Fruit fly (Drosophila melanogaster) whole organism, prepupa: ENCODE data around the gene CG33689.

Source experiments
- Blimp-1 ChIP-seq: fragments of 200-800 bp; sonication (Bioruptor generic); optimal IDR thresholded peaks from 3 replicates; lab custom pipeline; 2017; ENCODE audit warnings: missing biosample characterization, missing genetic modification characterization, mild to moderate bottlenecking, moderate library complexity, missing genetic modification reagents
- CG10631 ChIP-seq: fragments of 200-800 bp; sonication (Bioruptor generic); optimal IDR thresholded peaks from 2 replicates; lab custom pipeline; 2016; ENCODE audit warnings: missing biosample characterization, missing genetic modification characterization
- CG10669 ChIP-seq: fragments of 200-800 bp; sonication (Bioruptor generic); optimal IDR thresholded peaks from 3 replicates; lab custom pipeline; 2018; ENCODE audit warnings: missing biosample characterization, mild to moderate bottlenecking, missing genetic modification characterization, moderate library complexity
- CG11762 ChIP-seq: fragments of 200-800 bp; sonication (Bioruptor generic); optimal IDR thresholded peaks from 3 replicates; lab custom pipeline; 2016; ENCODE audit warnings: missing biosample characterization, missing genetic modification characterization; ENCODE audit not compliant: insufficient read depth
- CG15336 ChIP-seq: fragments of 200-800 bp; sonication (Bioruptor generic); IDR thresholded peaks from 2 replicates; pipeline ENCODE4 v1.3.6; 2022; ENCODE audit warnings: missing biosample characterization, missing genetic modification characterization
- CG3032 ChIP-seq: fragments of 200-800 bp; optimal IDR thresholded peaks from 2 replicates; lab custom pipeline; 2019; ENCODE audit warnings: missing biosample characterization, mild to moderate bottlenecking, missing genetic modification characterization, moderate library complexity
- CG31627 ChIP-seq: fragments of 200-800 bp; sonication (Bioruptor generic); optimal IDR thresholded peaks from 3 replicates; lab custom pipeline; 2016; ENCODE audit warnings: missing biosample characterization, missing genetic modification characterization
- CG32006 ChIP-seq: fragments of 200-800 bp; sonication (Bioruptor generic); optimal IDR thresholded peaks from 3 replicates; lab custom pipeline; 2017; ENCODE audit warnings: missing biosample characterization, mild to moderate bottlenecking, missing genetic modification characterization
- CG34406 ChIP-seq: fragments of 200-800 bp; sonication (Bioruptor generic); optimal IDR thresholded peaks from 3 replicates; lab custom pipeline; 2016; ENCODE audit warnings: missing biosample characterization, missing genetic modification characterization
- CG3919 ChIP-seq: fragments of 200-800 bp; sonication (Bioruptor generic); optimal IDR thresholded peaks from 3 replicates; lab custom pipeline; 2016; ENCODE audit warnings: missing biosample characterization, missing genetic modification characterization
- CG4318 ChIP-seq: fragments of 200-800 bp; sonication (Bioruptor generic); optimal IDR thresholded peaks from 3 replicates; lab custom pipeline; 2017; ENCODE audit warnings: missing biosample characterization, mild to moderate bottlenecking, missing genetic modification characterization
- CG6163 ChIP-seq: fragments of 200-800 bp; sonication (Bioruptor generic); IDR thresholded peaks from 3 replicates; pipeline ENCODE4 v1.3.6; 2022; ENCODE audit warnings: missing biosample characterization, missing genetic modification characterization
- CG6792 ChIP-seq: fragments of 200-800 bp; sonication (Bioruptor generic); optimal IDR thresholded peaks from 3 replicates; lab custom pipeline; 2016; ENCODE audit warnings: missing biosample characterization, missing genetic modification characterization
- CG6808 ChIP-seq: fragments of 200-800 bp; sonication (Bioruptor generic); optimal IDR thresholded peaks from 3 replicates; lab custom pipeline; 2017; ENCODE audit warnings: missing biosample characterization, missing genetic modification characterization, mild to moderate bottlenecking, moderate library complexity, missing genetic modification reagents
- CG6854 ChIP-seq: fragments of 200-800 bp; sonication (Bioruptor generic); optimal IDR thresholded peaks from 2 replicates; lab custom pipeline; 2017; ENCODE audit warnings: missing biosample characterization, mild to moderate bottlenecking, missing genetic modification characterization
- CG7368 ChIP-seq: fragments of 200-800 bp; sonication (Bioruptor generic); optimal IDR thresholded peaks from 3 replicates; lab custom pipeline; 2016; ENCODE audit warnings: missing biosample characterization, missing genetic modification characterization
- CG8319 ChIP-seq: fragments of 200-800 bp; sonication (Bioruptor generic); optimal IDR thresholded peaks from 3 replicates; lab custom pipeline; 2016; ENCODE audit warnings: missing biosample characterization, missing genetic modification characterization
- CG8632 ChIP-seq: fragments of 200-800 bp; sonication (Bioruptor generic); optimal IDR thresholded peaks from 3 replicates; lab custom pipeline; 2016; ENCODE audit warnings: missing biosample characterization, missing genetic modification characterization
- Eip75B ChIP-seq: fragments of 200-800 bp; sonication (Bioruptor generic); optimal IDR thresholded peaks from 3 replicates; lab custom pipeline; 2016; ENCODE audit warnings: missing biosample characterization, missing genetic modification characterization
- Eip78C ChIP-seq: fragments of 200-800 bp; sonication (Bioruptor generic); peaks from one replicate; lab custom pipeline; 2016; ENCODE audit warnings: missing biosample characterization, missing genetic modification characterization
- Gug ChIP-seq: fragments of 200-800 bp; sonication (Bioruptor generic); IDR thresholded peaks from 2 replicates; pipeline ENCODE4 v1.3.6; 2022; ENCODE audit warnings: missing biosample characterization, missing genetic modification characterization
- Hr39 ChIP-seq: fragments of 200-800 bp; sonication (Bioruptor generic); optimal IDR thresholded peaks from 2 replicates; lab custom pipeline; 2016; ENCODE audit warnings: missing biosample characterization, missing genetic modification characterization
- Hr4 ChIP-seq: fragments of 200-800 bp; sonication (Bioruptor generic); optimal IDR thresholded peaks from 3 replicates; lab custom pipeline; 2016; ENCODE audit warnings: missing biosample characterization, missing genetic modification characterization
- Met ChIP-seq: fragments of 200-800 bp; sonication (Bioruptor generic); optimal IDR thresholded peaks from 3 replicates; lab custom pipeline; 2016; ENCODE audit warnings: missing biosample characterization, missing genetic modification characterization
- OdsH ChIP-seq: fragments of 200-800 bp; sonication (Bioruptor generic); optimal IDR thresholded peaks from 3 replicates; lab custom pipeline; 2016; ENCODE audit warnings: missing biosample characterization, missing genetic modification characterization
- Smox ChIP-seq: fragments of 200-800 bp; sonication (Bioruptor generic); optimal IDR thresholded peaks from 3 replicates; lab custom pipeline; 2016; ENCODE audit warnings: missing biosample characterization, missing genetic modification characterization
- Sox102F ChIP-seq: fragments of 200-800 bp; sonication (Bioruptor generic); optimal IDR thresholded peaks from 2 replicates; lab custom pipeline; 2016; ENCODE audit warnings: missing biosample characterization, mild to moderate bottlenecking, missing genetic modification characterization
- Sox15 ChIP-seq: fragments of 200-800 bp; sonication (Bioruptor generic); optimal IDR thresholded peaks from 3 replicates; lab custom pipeline; 2016; ENCODE audit warnings: missing biosample characterization, missing genetic modification characterization
- achi ChIP-seq: fragments of 200-800 bp; sonication (Bioruptor generic); optimal IDR thresholded peaks from 3 replicates; lab custom pipeline; 2016; ENCODE audit warnings: missing biosample characterization, missing genetic modification characterization
- cyc ChIP-seq: fragments of 200-800 bp; sonication (Bioruptor generic); optimal IDR thresholded peaks from 3 replicates; lab custom pipeline; 2016; ENCODE audit warnings: missing biosample characterization, missing genetic modification characterization
- dac ChIP-seq: fragments of 200-800 bp; sonication (Bioruptor generic); optimal IDR thresholded peaks from 2 replicates; lab custom pipeline; 2017; ENCODE audit warnings: missing biosample characterization, mild to moderate bottlenecking, missing genetic modification characterization
- eg ChIP-seq: fragments of 200-800 bp; sonication (Bioruptor generic); IDR thresholded peaks from 3 replicates; pipeline ENCODE4 v1.3.6; 2022; ENCODE audit warnings: missing biosample characterization, missing genetic modification characterization
- esn ChIP-seq: fragments of 200-800 bp; sonication (Bioruptor generic); optimal IDR thresholded peaks from 2 replicates; lab custom pipeline; 2016; ENCODE audit warnings: missing biosample characterization, mild to moderate bottlenecking, missing genetic modification characterization, moderate library complexity
- fd59A ChIP-seq: fragments of 200-800 bp; sonication (Bioruptor generic); optimal IDR thresholded peaks from 2 replicates; lab custom pipeline; 2017; ENCODE audit warnings: missing biosample characterization, mild to moderate bottlenecking, missing genetic modification characterization, missing genetic modification reagents
- lz ChIP-seq: fragments of 200-800 bp; sonication (Bioruptor generic); optimal IDR thresholded peaks from 3 replicates; lab custom pipeline; 2016; ENCODE audit warnings: missing biosample characterization, missing genetic modification characterization
- net ChIP-seq: fragments of 200-800 bp; sonication (Bioruptor generic); optimal IDR thresholded peaks from 3 replicates; lab custom pipeline; 2016; ENCODE audit warnings: missing biosample characterization, missing genetic modification characterization
- pdm3 ChIP-seq: fragments of 200-800 bp; sonication (Bioruptor generic); optimal IDR thresholded peaks from 3 replicates; lab custom pipeline; 2016; ENCODE audit warnings: missing biosample characterization, missing genetic modification characterization
- salr ChIP-seq, 2 experiments: fragments of 200-800 bp; sonication (Bioruptor generic); optimal IDR thresholded peaks; 3 replicates each; lab custom pipeline; 2016 to 2018; ENCODE audit warnings: missing biosample characterization in 2 of 2, missing genetic modification characterization in 2 of 2, mild to moderate bottlenecking in 1 of 2
- spab ChIP-seq: fragments of 200-800 bp; sonication (Bioruptor generic); optimal IDR thresholded peaks from 2 replicates; lab custom pipeline; 2017; ENCODE audit warnings: missing biosample characterization, mild to moderate bottlenecking, missing genetic modification characterization, missing genetic modification reagents
- ss ChIP-seq, 2 experiments: fragments of 200-800 bp; sonication (Bioruptor generic); optimal IDR thresholded peaks; 2 replicates in 1 of 2; 3 replicates in 1 of 2; lab custom pipeline; 2017 to 2018; ENCODE audit warnings: mild to moderate bottlenecking in 2 of 2, missing biosample characterization in 2 of 2, missing genetic modification characterization in 2 of 2, moderate library complexity in 1 of 2
- svp ChIP-seq: fragments of 200-800 bp; sonication (Bioruptor generic); peaks from one replicate; lab custom pipeline; 2016; ENCODE audit warnings: missing biosample characterization, missing genetic modification characterization
- vri ChIP-seq: fragments of 200-800 bp; sonication (Bioruptor generic); optimal IDR thresholded peaks from 3 replicates; lab custom pipeline; 2016; ENCODE audit warnings: missing biosample characterization, mild to moderate bottlenecking, missing genetic modification characterization

Gene CG33689

DNA sequence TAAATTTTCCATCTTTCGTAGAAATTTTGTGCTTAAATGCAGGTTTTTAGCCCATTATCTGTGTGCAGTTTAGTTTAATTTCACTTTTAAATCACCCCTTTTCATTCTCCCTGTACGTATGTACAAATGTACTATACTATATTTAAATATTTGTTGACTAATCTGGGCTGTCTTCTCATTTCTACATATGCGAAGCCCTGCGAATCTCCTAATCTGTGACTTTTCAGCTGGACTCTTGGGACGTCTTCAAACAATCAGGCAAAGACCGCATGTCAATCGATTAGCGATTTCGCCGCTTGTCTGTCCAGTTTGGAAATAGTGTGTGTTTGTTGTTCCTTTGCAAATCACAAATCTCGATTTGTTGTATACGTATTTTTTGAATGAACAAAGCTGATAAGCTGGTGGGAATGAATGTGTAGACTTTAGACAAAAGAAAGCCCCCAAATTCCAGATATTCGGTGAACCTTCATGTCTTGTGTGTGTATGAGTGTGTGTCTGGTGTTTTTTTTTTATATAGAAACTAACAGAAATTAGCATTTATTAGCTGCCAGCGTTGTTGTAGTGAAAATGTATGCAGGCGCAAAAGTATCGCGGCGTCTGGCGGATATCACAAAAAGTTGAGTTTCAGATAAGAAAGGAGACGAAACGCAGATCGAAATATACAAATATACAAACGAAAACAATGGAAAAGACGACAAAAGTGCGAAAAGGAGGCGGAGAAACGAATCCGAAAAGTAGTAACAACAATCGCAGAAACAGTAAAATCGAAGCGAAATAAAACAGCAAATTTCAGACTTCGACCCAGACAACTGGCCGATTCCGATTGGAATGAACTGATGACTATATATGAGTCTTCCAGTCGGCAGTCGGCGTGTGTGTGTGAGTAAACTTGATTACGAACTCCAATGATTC is 40.6 kb upstream of the CG33689 start:
- no peak for TF ChIP-seq Sox15 (GFP tag; lab: Kevin White, UChicago)
- no peak for TF ChIP-seq cyc (GFP tag; lab: Kevin White, UChicago)
- peak; percentile 75 for TF ChIP-seq svp (GFP tag; lab: Kevin White, UChicago)
- TF ChIP-seq CG3032, result no peak
- no peak for TF ChIP-seq CG31627
- TF ChIP-seq Hr39 (GFP tag; lab: Kevin White, UChicago), result no peak
- TF ChIP-seq CG3919 (GFP tag; lab: Kevin White, UChicago), result peak; percentile 9
- no peak for TF ChIP-seq CG8632 (GFP tag; lab: Kevin White, UChicago)
- TF ChIP-seq CG6808 (GFP tag; lab: Kevin White, UChicago), result peak; percentile 11
- no peak for TF ChIP-seq CG6854 (GFP tag; lab: Kevin White, UChicago)
- TF ChIP-seq Sox102F (GFP tag; lab: Kevin White, UChicago), result no peak
- TF ChIP-seq net (GFP tag; lab: Kevin White, UChicago), result no peak
- no peak for TF ChIP-seq CG6163 (GFP tag; lab: Robert Waterston, UW)
- no peak for TF ChIP-seq fd59A (GFP tag; lab: Kevin White, UChicago)
- peak; percentile 37 to 63 for TF ChIP-seq ss (GFP tag; optimal IDR thresholded peaks at IDR 0.05; lab: Kevin White, UChicago)
- TF ChIP-seq salr (GFP tag; optimal IDR thresholded peaks at IDR 0.05; lab: Kevin White, UChicago), result no peak
- no peak for TF ChIP-seq CG11762 (GFP tag; lab: Kevin White, UChicago)

DNA sequence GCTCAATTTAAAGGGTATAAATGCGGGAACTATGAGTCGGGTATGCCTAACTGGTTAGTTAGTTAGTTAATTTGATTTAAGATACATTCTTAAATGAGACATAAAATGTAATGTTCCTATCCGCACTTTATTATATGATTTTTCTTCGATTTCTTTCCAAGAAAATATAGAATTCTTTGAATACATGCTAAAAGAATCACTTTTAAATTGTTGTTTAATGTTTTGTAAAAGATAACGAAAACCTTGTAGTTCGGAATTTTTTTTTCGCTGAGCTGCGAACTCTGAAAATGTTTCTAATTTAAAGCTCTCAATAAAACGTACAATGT is 40.0 kb upstream of the CG33689 start:
- peak; percentile 10 for TF ChIP-seq Hr4 (GFP tag; lab: Kevin White, UChicago)
- TF ChIP-seq CG34406 (GFP tag; lab: Kevin White, UChicago), result no peak
- TF ChIP-seq dac (GFP tag; lab: Kevin White, UChicago), result no peak
- no peak for TF ChIP-seq CG8319 (GFP tag; lab: Kevin White, UChicago)
- TF ChIP-seq achi, result no peak
- TF ChIP-seq ss (GFP tag; optimal IDR thresholded peaks at IDR 0.05; lab: Kevin White, UChicago), result no peak
- TF ChIP-seq CG11762 (GFP tag; lab: Kevin White, UChicago), result no peak
- TF ChIP-seq Eip78C, result peak; percentile 69
- no peak for TF ChIP-seq Sox15 (GFP tag; lab: Kevin White, UChicago)
- TF ChIP-seq svp (GFP tag; lab: Kevin White, UChicago), result peak; percentile 59
- TF ChIP-seq vri (GFP tag; lab: Kevin White, UChicago), result no peak
- no peak for TF ChIP-seq CG31627
- no peak for TF ChIP-seq CG3032
- TF ChIP-seq CG4318 (GFP tag; lab: Kevin White, UChicago), result peak; percentile 1
- peak; percentile 11 for TF ChIP-seq OdsH
- TF ChIP-seq CG6792 (GFP tag; lab: Kevin White, UChicago), result no peak

DNA sequence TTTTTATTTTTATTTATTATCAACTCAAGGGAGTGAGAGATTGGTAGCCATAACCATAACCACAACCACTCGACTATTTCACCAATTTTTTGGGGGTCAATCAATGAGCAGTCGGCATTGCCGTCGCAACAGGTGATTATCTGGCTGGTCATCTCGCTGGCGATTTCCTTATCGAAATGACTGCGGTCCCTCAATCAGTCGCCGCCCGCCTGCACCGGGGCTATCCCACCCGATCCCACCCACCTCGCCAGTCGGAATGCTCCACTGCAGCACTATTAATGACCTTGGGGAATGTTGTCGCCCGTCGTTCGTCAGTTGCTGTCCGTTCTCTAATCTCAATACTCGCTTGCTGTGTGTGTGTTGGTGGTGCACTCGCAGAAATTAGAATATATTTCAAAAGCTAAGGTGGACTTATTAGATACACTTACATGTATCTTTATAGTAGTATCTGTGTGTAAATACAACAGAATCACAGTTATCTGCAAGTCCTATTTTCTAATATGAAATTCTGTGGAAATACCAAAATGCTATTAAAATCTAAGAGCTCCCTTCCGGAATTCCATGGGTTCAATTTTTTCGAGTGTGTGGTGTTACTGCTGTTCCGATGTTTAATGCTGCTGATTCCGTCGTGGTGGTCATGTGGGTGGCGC is 39.5 kb upstream of the CG33689 start:
- TF ChIP-seq CG7368 (no peak), CG34406 (GFP tag; lab: Kevin White, UChicago) (peak; percentile 12), CG3919 (GFP tag; lab: Kevin White, UChicago) (peak; percentile 22), Blimp-1 (GFP tag; lab: Kevin White, UChicago) (no peak), Hr39 (GFP tag; lab: Kevin White, UChicago) (peak; percentile 32), dac (GFP tag; lab: Kevin White, UChicago) (no peak), Gug (GFP tag; lab: Robert Waterston, UW) (0 out of 2 replicates have a peak, but pooled peaks have one; percentile 17), Smox (GFP tag; lab: Kevin White, UChicago) (peak; percentile 32), CG3032 (peak; percentile 22), CG8632 (GFP tag; lab: Kevin White, UChicago) (peak; percentile 26), CG6792 (GFP tag; lab: Kevin White, UChicago) (peak; percentile 1), OdsH (peak; percentile 44), lz (peak; percentile 3), esn (peak; percentile 22), salr (GFP tag; optimal IDR thresholded peaks at IDR 0.05; lab: Kevin White, UChicago) (no peak), CG32006 (peak; percentile 68), CG10669 (GFP tag; lab: Kevin White, UChicago) (peak; percentile 22), net (GFP tag; lab: Kevin White, UChicago) (peak; percentile 27), CG10631 (GFP tag; lab: Kevin White, UChicago) (peak; percentile 46), eg (GFP tag; lab: Robert Waterston, UW) (no peak; the same call in 2 of the 3 replicates), spab (GFP tag; lab: Kevin White, UChicago) (peak; percentile 7), CG15336 (GFP tag; lab: Robert Waterston, UW) (peak; percentile 62), achi (peak; percentile 52), Hr4 (GFP tag; lab: Kevin White, UChicago) (peak; percentile 51), CG4318 (GFP tag; lab: Kevin White, UChicago) (peak; percentile 7), Met (peak; percentile 31), Eip75B (GFP tag; lab: Kevin White, UChicago) (peak; percentile 12), pdm3 (GFP tag; lab: Kevin White, UChicago) (peak; percentile 53), Eip78C (peak; percentile 73)
